Worm (Caenorhabditis elegans): ENCODE results near the gene C33F10.12.

Gene C33F10.12

ce11 chrII:4791272-4791671 is 46.3 kb downstream of the C33F10.12 start, which contains the start of gene F26G1.1 (continued):
- TF ChIP-seq nhr-28 (tag; optimal IDR thresholded peaks at IDR 0.05) (no peak), ceh-32 (tag; optimal IDR thresholded peaks at IDR 0.05; ENCODE audit: poor library complexity) (no peak), mxl-2 (GFP tag; conservative IDR thresholded peaks at IDR 0.05) (no peak), unc-62 (GFP tag; optimal IDR thresholded peaks at IDR 0.05 in 1 of 2) (no peak), unc-62 (tag; optimal IDR thresholded peaks at IDR 0.05) (no peak)

DNA sequence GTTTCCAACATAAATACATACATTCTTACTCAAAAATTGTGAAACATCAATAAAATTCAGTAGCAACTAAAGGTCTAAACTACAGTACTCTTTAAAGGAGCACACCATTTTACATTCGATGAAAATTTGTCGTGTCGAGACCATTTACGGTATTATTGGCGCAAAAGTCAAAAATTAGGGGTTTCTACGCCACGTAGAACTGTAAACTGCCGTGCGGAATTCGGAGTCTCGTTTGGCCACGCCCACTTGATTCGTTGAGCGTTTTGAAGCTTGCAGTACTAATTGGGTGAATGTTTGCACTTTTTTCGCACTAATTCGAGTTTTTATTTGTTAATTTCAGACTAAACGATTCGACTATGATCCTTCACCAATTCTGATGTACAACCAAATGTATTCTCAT is 46.9 kb downstream of the C33F10.12 start:
- TF ChIP-seq T20F7.1 (GFP tag; optimal IDR thresholded peaks at IDR 0.05), result peak; percentile 79
- peak; percentile 87 for TF ChIP-seq Y48G9A.11 (GFP tag; IDR thresholded peaks at IDR 0.05)
- TF ChIP-seq spr-3 (GFP tag; optimal IDR thresholded peaks at IDR 0.05), result peak; percentile 91
- TF ChIP-seq spr-1 (tag; optimal IDR thresholded peaks at IDR 0.05), result peak; percentile 88
- TF ChIP-seq pha-4 (GFP tag; IDR thresholded peaks at IDR 0.05), result no peak
- TF ChIP-seq pha-4 (tag; optimal IDR thresholded peaks at IDR 0.05), result no peak
- TF ChIP-seq F26F4.8 (GFP tag; conservative IDR thresholded peaks at IDR 0.05), result no peak

DNA sequence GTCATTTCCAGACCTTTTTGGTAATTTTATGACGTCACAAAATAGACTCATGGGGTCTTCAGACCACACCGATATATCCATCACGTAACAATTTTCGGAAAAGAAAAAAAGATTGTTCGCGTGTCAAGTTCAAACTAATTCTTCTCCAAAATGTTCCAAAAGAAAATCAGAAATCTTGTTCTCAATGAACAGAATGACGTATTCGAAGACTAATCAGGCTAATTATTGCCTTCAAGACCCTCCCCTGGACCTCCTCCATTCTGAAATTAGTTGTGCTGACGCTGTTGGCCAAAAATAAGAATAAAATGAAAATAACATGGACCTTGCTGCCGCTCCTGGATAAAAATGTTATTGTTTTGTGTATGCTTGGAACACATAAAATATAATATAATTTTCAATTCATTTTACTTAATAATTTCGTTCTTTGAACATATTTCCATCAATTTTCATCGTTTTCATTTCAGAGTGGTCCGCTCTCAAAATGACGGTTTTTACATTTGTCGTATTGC is 47.7 kb downstream of the C33F10.12 start, which contains the start of gene F26G1.15:
TSS of gene F26G1.15 (plus strand) at position 459 of the 509 bp plus-strand sequence.
- TF ChIP-seq lin-1 (GFP tag; IDR thresholded peaks at IDR 0.05), result no peak
- no peak for TF ChIP-seq duxl-1 (tag; optimal IDR thresholded peaks at IDR 0.05; ENCODE audit: poor library complexity)
- peak; percentile 35 for TF ChIP-seq aha-1 (tag)
- no peak for TF ChIP-seq ceh-44 (GFP tag; IDR thresholded peaks at IDR 0.05)
- no peak for TF ChIP-seq nhr-11 (tag; optimal IDR thresholded peaks at IDR 0.05)
- no peak for TF ChIP-seq unc-130 (GFP tag; optimal IDR thresholded peaks at IDR 0.05)
- TF ChIP-seq nhr-41 (GFP tag; IDR thresholded peaks at IDR 0.05), result no peak
- peak in 1 of 2 experiments; percentile 94 for TF ChIP-seq unc-62 (GFP tag; optimal IDR thresholded peaks at IDR 0.05 in 1 of 2)
- no peak for TF ChIP-seq unc-62 (tag; optimal IDR thresholded peaks at IDR 0.05)
